Worm (Caenorhabditis elegans) whole organism, L1 larva: ENCODE results near the gene der-2.

Experiments used
- C04F5.9 ChIP-seq: sonication (generic microtip); optimal IDR thresholded peaks from 2 replicates; lab custom pipeline; 2016; ENCODE audit warnings: missing genetic modification characterization, missing compliant biosample characterization
- C34B4.2 ChIP-seq: sonication (generic microtip); optimal IDR thresholded peaks from 2 replicates; lab custom pipeline; 2017; ENCODE audit warnings: mild to moderate bottlenecking, missing genetic modification characterization, missing compliant biosample characterization
- alr-1 ChIP-seq: fragments of 200-800 bp; sonication (Bioruptor generic); optimal IDR thresholded peaks from 2 replicates; lab custom pipeline; 2018; ENCODE audit warnings: borderline replicate concordance, mild to moderate bottlenecking, missing genetic modification characterization, missing compliant biosample characterization
- aly-2 ChIP-seq: fragments of 150-350 bp; optimal IDR thresholded peaks from 2 replicates; lab custom pipeline; 2014; ENCODE audit warnings: missing biosample characterization, missing genetic modification characterization
- ama-1 ChIP-seq: fragments of 150-350 bp; optimal IDR thresholded peaks from 2 replicates; lab custom pipeline; 2014
- ceh-8 ChIP-seq: fragments of 200-800 bp; sonication (Bioruptor generic); optimal IDR thresholded peaks from 2 replicates; lab custom pipeline; 2018; ENCODE audit warnings: mild to moderate bottlenecking, missing genetic modification characterization, moderate library complexity, missing compliant biosample characterization
- ceh-82 ChIP-seq, 3 experiments: fragments of 150-350 bp in 1 of 3; sonication (generic microtip) in 2 of 3; optimal IDR thresholded peaks; 2 replicates each; lab custom pipeline; 2014 to 2017; ENCODE audit warnings: missing biosample characterization in 3 of 3, missing genetic modification characterization in 3 of 3
- ceh-88 ChIP-seq: fragments of 200-800 bp; sonication (Bioruptor generic); IDR thresholded peaks from 2 replicates; pipeline ENCODE4 v1.3.6; 2022; ENCODE audit warnings: missing genetic modification characterization, missing compliant biosample characterization
- ceh-90 ChIP-seq: sonication (generic microtip); optimal IDR thresholded peaks from 2 replicates; lab custom pipeline; 2016; ENCODE audit warnings: missing genetic modification characterization, missing compliant biosample characterization
- ces-1 ChIP-seq: fragments of 150-350 bp; optimal IDR thresholded peaks from 2 replicates; lab custom pipeline; 2014; ENCODE audit warnings: missing biosample characterization, missing genetic modification reagents, missing genetic modification characterization
- efl-1 ChIP-seq, 4 experiments: fragments of 150-350 bp; optimal IDR thresholded peaks in 3 of 4; peaks in 1 of 4; 1 replicate in 1 of 4; 2 replicates in 3 of 4; lab custom pipeline; 2014; ENCODE audit warnings: missing biosample characterization in 2 of 4, missing genetic modification characterization in 2 of 4, missing genetic modification reagents in 2 of 4
- efl-3 ChIP-seq: fragments of 200-800 bp; sonication (Bioruptor generic); optimal IDR thresholded peaks from 2 replicates; lab custom pipeline; 2018; ENCODE audit warnings: mild to moderate bottlenecking, missing genetic modification characterization, missing compliant biosample characterization
- egl-13 ChIP-seq: sonication (generic microtip); optimal IDR thresholded peaks from 2 replicates; lab custom pipeline; 2016; ENCODE audit warnings: missing genotype, missing genetic modification reagents, missing genetic modification characterization, missing compliant biosample characterization
- elt-3 ChIP-seq, 6 experiments: fragments of 150-350 bp in 1 of 6; sonication (generic microtip); optimal IDR thresholded peaks; 2 replicates each; lab custom pipeline; 2017 to 2018; ENCODE audit warnings: missing biosample characterization in 6 of 6, missing genetic modification characterization in 6 of 6, inconsistent platforms in 1 of 6
- ets-5 ChIP-seq: fragments of 200-800 bp; sonication (Bioruptor generic); IDR thresholded peaks from 2 replicates; pipeline ENCODE4 v1.3.6; 2022; ENCODE audit warnings: missing genetic modification characterization, missing compliant biosample characterization
- fkh-10 ChIP-seq: sonication (generic microtip); optimal IDR thresholded peaks from 2 replicates; lab custom pipeline; 2017; ENCODE audit warnings: missing biosample characterization, missing genetic modification reagents, missing genetic modification characterization
- fkh-4 ChIP-seq: sonication (generic microtip); optimal IDR thresholded peaks from 2 replicates; lab custom pipeline; 2016; ENCODE audit warnings: missing compliant biosample characterization, missing genetic modification characterization, borderline replicate concordance
- fkh-8 ChIP-seq: sonication (generic microtip); optimal IDR thresholded peaks from 2 replicates; lab custom pipeline; 2016; ENCODE audit warnings: mild to moderate bottlenecking, missing genetic modification characterization, missing compliant biosample characterization
- grh-1 ChIP-seq: fragments of 200-800 bp; sonication (Bioruptor generic); IDR thresholded peaks from 2 replicates; pipeline ENCODE4 v1.3.6; 2022; ENCODE audit warnings: missing genetic modification reagents, missing genetic modification characterization, missing compliant biosample characterization
- hlh-17 ChIP-seq: fragments of 200-800 bp; sonication (Bioruptor generic); optimal IDR thresholded peaks from 2 replicates; lab custom pipeline; 2018; ENCODE audit warnings: missing genetic modification characterization, mild to moderate bottlenecking, missing compliant biosample characterization, moderate library complexity, borderline replicate concordance
- hpl-2 ChIP-seq: fragments of 150-350 bp; optimal IDR thresholded peaks from 2 replicates; lab custom pipeline; 2014; ENCODE audit warnings: missing biosample characterization, missing genetic modification reagents, missing genetic modification characterization
- irx-1 ChIP-seq: sonication (generic microtip); optimal IDR thresholded peaks from 2 replicates; lab custom pipeline; 2016; ENCODE audit warnings: missing genetic modification characterization, missing compliant biosample characterization
- isw-1 ChIP-seq: fragments of 200-800 bp; sonication (Bioruptor generic); IDR thresholded peaks from 2 replicates; pipeline ENCODE4 v1.3.6; 2022; ENCODE audit warnings: missing genetic modification characterization, missing compliant biosample characterization
- jun-1 ChIP-seq: fragments of 150-350 bp; optimal IDR thresholded peaks from 2 replicates; lab custom pipeline; 2014; ENCODE audit warnings: missing biosample characterization, missing genetic modification reagents, missing genetic modification characterization
- lin-13 ChIP-seq: fragments of 150-350 bp; optimal IDR thresholded peaks from 2 replicates; lab custom pipeline; 2014; ENCODE audit warnings: missing biosample characterization, missing genetic modification reagents, missing genetic modification characterization
- lin-14 ChIP-seq: fragments of 200-800 bp; sonication (Bioruptor generic); optimal IDR thresholded peaks from 2 replicates; lab custom pipeline; 2018; ENCODE audit warnings: mild to moderate bottlenecking, missing genetic modification characterization, moderate library complexity, missing compliant biosample characterization
- lin-15B ChIP-seq: fragments of 150-350 bp; sonication (generic microtip); optimal IDR thresholded peaks from 3 replicates; lab custom pipeline; 2014; ENCODE audit warnings: missing biosample characterization, missing genetic modification characterization
- lin-35 ChIP-seq, 2 experiments: fragments of 150-350 bp; optimal IDR thresholded peaks; 2 replicates each; lab custom pipeline; 2014; ENCODE audit warnings: missing biosample characterization in 2 of 2, missing genetic modification characterization in 2 of 2, missing genetic modification reagents in 2 of 2
- lin-39 ChIP-seq: fragments of 150-350 bp; optimal IDR thresholded peaks from 2 replicates; lab custom pipeline; 2014; ENCODE audit warnings: missing biosample characterization, missing genetic modification reagents, missing genetic modification characterization
- lir-3 ChIP-seq: sonication (generic microtip); optimal IDR thresholded peaks from 2 replicates; lab custom pipeline; 2016; ENCODE audit warnings: mild to moderate bottlenecking, missing genetic modification characterization, moderate library complexity, missing compliant biosample characterization; ENCODE audit not compliant: poor library complexity
- lsy-2 ChIP-seq, 2 experiments: fragments of 150-350 bp; optimal IDR thresholded peaks; 2 replicates each; lab custom pipeline; 2014; ENCODE audit warnings: missing biosample characterization in 2 of 2, missing genetic modification characterization in 2 of 2
- mab-9 ChIP-seq: fragments of 200-800 bp; sonication (Bioruptor generic); IDR thresholded peaks from 2 replicates; pipeline ENCODE4 v1.3.6; 2022; ENCODE audit warnings: missing genetic modification reagents, missing genetic modification characterization, missing compliant biosample characterization
- mep-1 ChIP-seq: fragments of 150-350 bp; optimal IDR thresholded peaks from 2 replicates; lab custom pipeline; 2014; ENCODE audit warnings: missing biosample characterization, missing genetic modification characterization
- nhr-12 ChIP-seq: sonication (generic microtip); optimal IDR thresholded peaks from 2 replicates; lab custom pipeline; 2017; ENCODE audit warnings: missing biosample characterization, missing genetic modification characterization
- nhr-237 ChIP-seq: fragments of 150-350 bp; optimal IDR thresholded peaks from 2 replicates; lab custom pipeline; 2014; ENCODE audit warnings: missing biosample characterization, missing genetic modification characterization
- nhr-47 ChIP-seq: sonication (generic microtip); optimal IDR thresholded peaks from 2 replicates; lab custom pipeline; 2016; ENCODE audit warnings: mild to moderate bottlenecking, missing genetic modification characterization, moderate library complexity, missing compliant biosample characterization
- nhr-77 ChIP-seq: fragments of 150-350 bp; optimal IDR thresholded peaks from 2 replicates; lab custom pipeline; 2014; ENCODE audit warnings: missing biosample characterization, missing genetic modification characterization
- nhr-85 ChIP-seq: sonication (generic microtip); peaks from one replicate; lab custom pipeline; 2016; ENCODE audit warnings: missing genetic modification characterization, inconsistent platforms, missing compliant biosample characterization
- pag-3 ChIP-seq: sonication (generic microtip); optimal IDR thresholded peaks from 2 replicates; lab custom pipeline; 2017; ENCODE audit warnings: missing genetic modification characterization, mild to moderate bottlenecking, missing compliant biosample characterization, antibody characterized with exemption, borderline replicate concordance; ENCODE audit not compliant: insufficient read depth
- pqm-1 ChIP-seq: sonication (generic microtip); optimal IDR thresholded peaks from 3 replicates; lab custom pipeline; 2017; ENCODE audit warnings: missing biosample characterization, missing genetic modification characterization
- skn-1 ChIP-seq: fragments of 150-350 bp; optimal IDR thresholded peaks from 2 replicates; lab custom pipeline; 2014; ENCODE audit warnings: missing biosample characterization, missing genetic modification characterization
- snpc-4 ChIP-seq: fragments of 150-350 bp; optimal IDR thresholded peaks from 2 replicates; lab custom pipeline; 2014; ENCODE audit warnings: missing biosample characterization, missing genetic modification characterization
- sox-4 ChIP-seq: sonication (generic microtip); optimal IDR thresholded peaks from 2 replicates; lab custom pipeline; 2016; ENCODE audit warnings: missing genetic modification characterization, missing compliant biosample characterization
- swsn-7 ChIP-seq: sonication (generic microtip); optimal IDR thresholded peaks from 2 replicates; lab custom pipeline; 2016; ENCODE audit warnings: missing genetic modification characterization, missing compliant biosample characterization
- tbx-2 ChIP-seq: sonication (generic microtip); optimal IDR thresholded peaks from 2 replicates; lab custom pipeline; 2016; ENCODE audit warnings: missing genetic modification characterization, missing compliant biosample characterization
- tlp-1 ChIP-seq: fragments of 150-350 bp; optimal IDR thresholded peaks from 2 replicates; lab custom pipeline; 2014; ENCODE audit warnings: missing biosample characterization, missing genetic modification characterization
- unc-130 ChIP-seq: fragments of 150-350 bp; optimal IDR thresholded peaks from 2 replicates; lab custom pipeline; 2017; ENCODE audit warnings: missing biosample characterization, missing genetic modification characterization, inconsistent platforms
- unc-30 ChIP-seq: sonication (generic microtip); optimal IDR thresholded peaks from 2 replicates; lab custom pipeline; 2017; ENCODE audit warnings: missing biosample characterization, missing genetic modification characterization
- xbp-1 ChIP-seq: sonication (generic microtip); optimal IDR thresholded peaks from 2 replicates; lab custom pipeline; 2016; ENCODE audit warnings: missing genetic modification characterization, missing compliant biosample characterization
- zag-1 ChIP-seq: fragments of 150-350 bp; optimal IDR thresholded peaks from 2 replicates; lab custom pipeline; 2014; ENCODE audit warnings: missing biosample characterization, missing genetic modification characterization
- zip-4 ChIP-seq: fragments of 200-800 bp; sonication (Bioruptor generic); optimal IDR thresholded peaks from 2 replicates; lab custom pipeline; 2018; ENCODE audit warnings: mild to moderate bottlenecking, missing genetic modification characterization, moderate library complexity, missing compliant biosample characterization
- ztf-11 ChIP-seq, 2 experiments: sonication (generic microtip); optimal IDR thresholded peaks; 2 replicates each; lab custom pipeline; 2016 to 2017; ENCODE audit warnings: missing genetic modification characterization in 2 of 2, missing biosample characterization in 1 of 2, missing compliant biosample characterization in 1 of 2
- ztf-4 ChIP-seq: fragments of 150-350 bp; optimal IDR thresholded peaks from 2 replicates; lab custom pipeline; 2014; ENCODE audit warnings: missing biosample characterization, missing genetic modification characterization

The der-2 gene

ce11 chrIII:7181822-7182221 lies 41.1 kb downstream of the der-2 start, which contains the start of gene epg-4:
TSS of gene epg-4 (plus strand) at chrIII:7182167.
- no peak for TF ChIP-seq efl-3 (GFP tag; lab: Kevin White, UChicago)
- TF ChIP-seq aly-2 (tag; lab: Kevin White, UChicago) = no peak
- TF ChIP-seq pqm-1 (tag; lab: Kevin White, UChicago) = no peak
- no peak for TF ChIP-seq irx-1 (tag; lab: Kevin White, UChicago)
- no peak for TF ChIP-seq tlp-1
- no peak for TF ChIP-seq hpl-2 (GFP tag; lab: Kevin White, UChicago)
- no peak for TF ChIP-seq fkh-4 (tag; lab: Kevin White, UChicago)
- TF ChIP-seq lin-15B (tag; lab: Kevin White, UChicago) = no peak
- TF ChIP-seq ceh-82 (tag; optimal IDR thresholded peaks at IDR 0.05; lab: Kevin White, UChicago) = peak in 1 of 3 experiments; percentile 11
- peak; percentile 42 to 79 for TF ChIP-seq lin-35 (GFP tag; optimal IDR thresholded peaks at IDR 0.05; lab: Kevin White, UChicago)
- no peak for TF ChIP-seq hlh-17
- TF ChIP-seq zip-4 (GFP tag; lab: Kevin White, UChicago) = no peak
- peak; percentile 19 to 57 for TF ChIP-seq efl-1 (optimal IDR thresholded peaks at IDR 0.05; lab: Kevin White, UChicago)
- peak; percentile 45 to 93 for TF ChIP-seq efl-1 (GFP tag; optimal IDR thresholded peaks at IDR 0.05 in 1 of 2; lab: Kevin White, UChicago)
- TF ChIP-seq lir-3 = no peak
- TF ChIP-seq xbp-1 (tag; lab: Kevin White, UChicago) = no peak
- TF ChIP-seq mab-9 = no peak
- TF ChIP-seq snpc-4 (tag; lab: Kevin White, UChicago) = no peak
- no peak for TF ChIP-seq alr-1 (tag; lab: Kevin White, UChicago)
- TF ChIP-seq unc-130 = peak; percentile 22
- no peak; the same call in 1 of the 2 replicates for TF ChIP-seq isw-1 (GFP tag; lab: Robert Waterston, UW)
- no peak for TF ChIP-seq sox-4 (tag; lab: Kevin White, UChicago)
- no peak for TF ChIP-seq nhr-237
- TF ChIP-seq lin-39 (tag; lab: Kevin White, UChicago) = no peak
- no peak for TF ChIP-seq ztf-11 (tag; optimal IDR thresholded peaks at IDR 0.05; lab: Kevin White, UChicago)
- TF ChIP-seq ces-1 (GFP tag; lab: Kevin White, UChicago) = no peak
- TF ChIP-seq C34B4.2 (tag; lab: Kevin White, UChicago) = no peak
- TF ChIP-seq egl-13 = no peak
- no peak for TF ChIP-seq grh-1 (GFP tag; lab: Robert Waterston, UW)
- peak; percentile 3 for TF ChIP-seq nhr-77 (tag; lab: Kevin White, UChicago)
- TF ChIP-seq ceh-90 = no peak
- no peak for TF ChIP-seq ceh-88 (GFP tag; lab: Robert Waterston, UW)
- no peak for TF ChIP-seq pag-3 (tag; lab: Kevin White, UChicago)
- no peak for TF ChIP-seq jun-1 (tag; lab: Kevin White, UChicago)
- peak; percentile 36 for TF ChIP-seq nhr-85 (tag; lab: Kevin White, UChicago)
- TF ChIP-seq lin-14 = peak; percentile 70
- TF ChIP-seq ama-1 = no peak
- no peak for TF ChIP-seq nhr-12 (tag; lab: Kevin White, UChicago)
- no peak for TF ChIP-seq fkh-10
- no peak for TF ChIP-seq ztf-4 (tag; lab: Kevin White, UChicago)
- TF ChIP-seq swsn-7 (tag; lab: Kevin White, UChicago) = no peak
- TF ChIP-seq ceh-8 (GFP tag; lab: Kevin White, UChicago) = no peak
- TF ChIP-seq elt-3 (tag; optimal IDR thresholded peaks at IDR 0.05; lab: Kevin White, UChicago) = peak in 1 of 6 experiments; percentile 13
- TF ChIP-seq mep-1 = no peak
- TF ChIP-seq lsy-2 (tag; optimal IDR thresholded peaks at IDR 0.05; lab: Kevin White, UChicago) = peak in 1 of 2 experiments; percentile 69
- no peak for TF ChIP-seq zag-1
- TF ChIP-seq C04F5.9 (tag; lab: Kevin White, UChicago) = no peak
- TF ChIP-seq ets-5 (GFP tag; lab: Robert Waterston, UW) = no peak
- no peak for TF ChIP-seq unc-30 (tag; lab: Kevin White, UChicago)
- no peak for TF ChIP-seq fkh-8
- TF ChIP-seq skn-1 (tag; lab: Kevin White, UChicago) = peak; percentile 47
- TF ChIP-seq tbx-2 (tag; lab: Kevin White, UChicago) = no peak
- TF ChIP-seq lin-13 (GFP tag; lab: Kevin White, UChicago) = no peak
- TF ChIP-seq nhr-47 (tag; lab: Kevin White, UChicago) = no peak
